Comparison of ENCODE assay signal across 2 worm cellular contexts in genomic region chrIV:13701472-13701871, ce11.
TF ChIP-seq lines count a peak whose summit lies in the region.

No protein-coding gene starts in this region.

TF ChIP-seq in whole organism, L4 larva, 104 proteins besides CTCF, POLR2A, EP300 and RAD21 (continued from another document):
- TF ChIP-seq pha-4 (GFP tag; IDR thresholded peaks at IDR 0.05; lab: Robert Waterston, UW), result peak; percentile 58; the same call in 1 of the 2 replicates
- no peak for TF ChIP-seq pha-4 (tag; optimal IDR thresholded peaks at IDR 0.05; lab: Kevin White, UChicago)
- peak; percentile 58 for TF ChIP-seq lin-38 (GFP tag; IDR thresholded peaks at IDR 0.05; lab: Robert Waterston, UW)

TF ChIP-seq in whole organism, young adult, 124 proteins besides CTCF, POLR2A, EP300 and RAD21 (continued from another document):
- TF ChIP-seq cebp-1 (GFP tag; IDR thresholded peaks at IDR 0.05; lab: Robert Waterston, UW) (0 out of 2 replicates have a peak, but pooled peaks have one; percentile 18), cebp-1 (tag; optimal IDR thresholded peaks at IDR 0.05; lab: Kevin White, UChicago) (peak; percentile 26), nhr-80 (tag; optimal IDR thresholded peaks at IDR 0.05; lab: Kevin White, UChicago) (no peak), Y53G8AR.9 (GFP tag; conservative IDR thresholded peaks at IDR 0.05; lab: Robert Waterston, UW) (no peak), egl-18 (GFP tag; IDR thresholded peaks at IDR 0.05; lab: Robert Waterston, UW) (no peak), ztf-6 (GFP tag; IDR thresholded peaks at IDR 0.05; lab: Robert Waterston, UW) (0 out of 2 replicates have a peak, but pooled peaks have one; percentile 17), lsy-27 (tag; optimal IDR thresholded peaks at IDR 0.05; lab: Kevin White, UChicago; ENCODE audit: borderline replicate concordance, insufficient read depth) (no peak), die-1 (tag; optimal IDR thresholded peaks at IDR 0.05; lab: Kevin White, UChicago) (peak; percentile 76), rpc-1 (optimal IDR thresholded peaks at IDR 0.05; lab: Kevin White, UChicago) (peak; percentile 79), rpc-1 (tag; optimal IDR thresholded peaks at IDR 0.05; lab: Kevin White, UChicago) (peak; percentile 96), madf-8 (GFP tag; conservative IDR thresholded peaks at IDR 0.05; lab: Robert Waterston, UW) (no peak), Y53F4B.3 (GFP tag; IDR thresholded peaks at IDR 0.05; lab: Robert Waterston, UW) (0 out of 2 replicates have a peak, but pooled peaks have one; percentile 7), madf-6 (GFP tag; IDR thresholded peaks at IDR 0.05; lab: Robert Waterston, UW) (peak; percentile 51; the same call in 1 of the 2 replicates), ceh-79 (tag; optimal IDR thresholded peaks at IDR 0.05; lab: Kevin White, UChicago) (no peak)
